Fruit fly (Drosophila melanogaster) whole organism, embryonic: ENCODE measurements around the gene RpS28b.

Experiments used
- BtbVII ChIP-seq: fragments of 200-800 bp; sonication (Bioruptor generic); optimal IDR thresholded peaks from 3 replicates; lab custom pipeline; 2017; ENCODE audit warnings: missing biosample characterization, mild to moderate bottlenecking, missing genetic modification characterization
- CG10959 ChIP-seq: fragments of 200-800 bp; sonication (Bioruptor generic); IDR thresholded peaks from 2 replicates; pipeline ENCODE4 v1.3.6; 2022; ENCODE audit warnings: missing biosample characterization, missing genetic modification characterization
- CG11085 ChIP-seq: fragments of 200-800 bp; sonication (Bioruptor generic); IDR thresholded peaks from 2 replicates; pipeline ENCODE4 v1.3.6; 2022; ENCODE audit warnings: missing biosample characterization, missing genetic modification characterization
- CG11247 ChIP-seq: fragments of 200-800 bp; sonication (Bioruptor generic); IDR thresholded peaks from 2 replicates; pipeline ENCODE4 v1.3.6; 2022; ENCODE audit warnings: missing biosample characterization, missing genetic modification characterization
- CG11695 ChIP-seq: fragments of 200-800 bp; sonication (Bioruptor generic); IDR thresholded peaks from 3 replicates; pipeline ENCODE4 v1.3.6; 2022; ENCODE audit warnings: missing biosample characterization, missing genetic modification characterization
- CG12219 ChIP-seq: fragments of 200-800 bp; sonication (Bioruptor generic); optimal IDR thresholded peaks from 3 replicates; lab custom pipeline; 2018; ENCODE audit warnings: missing biosample characterization, mild to moderate bottlenecking, missing genetic modification characterization
- CG12769 ChIP-seq: fragments of 200-800 bp; sonication (Bioruptor generic); optimal IDR thresholded peaks from 2 replicates; lab custom pipeline; 2019; ENCODE audit warnings: missing biosample characterization, mild to moderate bottlenecking, missing genetic modification characterization, moderate library complexity
- CG14441 ChIP-seq: fragments of 200-800 bp; sonication (Bioruptor generic); IDR thresholded peaks from 2 replicates; pipeline ENCODE4 v1.3.6; 2022; ENCODE audit warnings: missing biosample characterization, missing genetic modification characterization
- CG15269 ChIP-seq: fragments of 200-800 bp; sonication (Bioruptor generic); optimal IDR thresholded peaks from 2 replicates; lab custom pipeline; 2018; ENCODE audit warnings: missing biosample characterization, mild to moderate bottlenecking, missing genetic modification characterization, moderate library complexity
- CG1529 ChIP-seq: fragments of 200-800 bp; sonication (Bioruptor generic); optimal IDR thresholded peaks from 3 replicates; lab custom pipeline; 2018; ENCODE audit warnings: missing biosample characterization, missing genetic modification characterization
- CG17912 ChIP-seq: fragments of 200-800 bp; sonication (Bioruptor generic); optimal IDR thresholded peaks from 2 replicates; lab custom pipeline; 2018; ENCODE audit warnings: missing biosample characterization, mild to moderate bottlenecking, missing genetic modification characterization
- CG30403 ChIP-seq: fragments of 200-800 bp; sonication (Bioruptor generic); optimal IDR thresholded peaks from 3 replicates; lab custom pipeline; 2016; ENCODE audit warnings: missing biosample characterization, missing genetic modification characterization
- CG31365 ChIP-seq: fragments of 200-800 bp; sonication (Bioruptor generic); optimal IDR thresholded peaks from 2 replicates; lab custom pipeline; 2018; ENCODE audit warnings: missing biosample characterization, mild to moderate bottlenecking, missing genetic modification characterization
- CG32772 ChIP-seq: fragments of 200-800 bp; sonication (Bioruptor generic); IDR thresholded peaks from 2 replicates; pipeline ENCODE4 v1.3.6; 2022; ENCODE audit warnings: missing biosample characterization, missing genetic modification characterization
- CG34376 ChIP-seq: fragments of 200-800 bp; sonication (Bioruptor generic); optimal IDR thresholded peaks from 2 replicates; lab custom pipeline; 2018; ENCODE audit warnings: missing biosample characterization, mild to moderate bottlenecking, missing genetic modification characterization
- CG42726 ChIP-seq: fragments of 200-800 bp; sonication (Bioruptor generic); IDR thresholded peaks from 2 replicates; pipeline ENCODE4 v1.3.6; 2022; ENCODE audit warnings: missing biosample characterization, missing genetic modification characterization; ENCODE audit not compliant: partially characterized antibody
- CG4707 ChIP-seq: fragments of 200-800 bp; sonication (Bioruptor generic); optimal IDR thresholded peaks from 2 replicates; lab custom pipeline; 2018; ENCODE audit warnings: missing biosample characterization, mild to moderate bottlenecking, missing genetic modification characterization, moderate library complexity
- Doc2 ChIP-seq: fragments of 200-800 bp; sonication (Bioruptor generic); IDR thresholded peaks from 2 replicates; pipeline ENCODE4 v1.3.6; 2022; ENCODE audit warnings: missing biosample characterization, missing genetic modification characterization
- Doc3 ChIP-seq: fragments of 200-800 bp; sonication (Bioruptor generic); IDR thresholded peaks from 3 replicates; pipeline ENCODE4 v1.3.6; 2022; ENCODE audit warnings: missing biosample characterization, missing genetic modification characterization; ENCODE audit not compliant: partially characterized antibody
- Ets97D ChIP-seq: fragments of 200-800 bp; sonication (Bioruptor generic); optimal IDR thresholded peaks from 3 replicates; lab custom pipeline; 2016; ENCODE audit warnings: missing biosample characterization, missing genetic modification characterization
- Kr ChIP-seq: fragments of 200-800 bp; sonication (Bioruptor generic); optimal IDR thresholded peaks from 2 replicates; lab custom pipeline; 2017; ENCODE audit warnings: missing biosample characterization, mild to moderate bottlenecking, missing genetic modification characterization
- Mrtf ChIP-seq: fragments of 200-800 bp; sonication (Bioruptor generic); IDR thresholded peaks from 3 replicates; pipeline ENCODE4 v1.3.6; 2022; ENCODE audit warnings: missing biosample characterization, missing genetic modification characterization
- Nf-YC ChIP-seq: fragments of 200-800 bp; optimal IDR thresholded peaks from 3 replicates; lab custom pipeline; 2019; ENCODE audit warnings: missing biosample characterization, mild to moderate bottlenecking, missing genetic modification characterization, moderate library complexity
- Poxn ChIP-seq: fragments of 200-800 bp; sonication (Bioruptor generic); IDR thresholded peaks from 2 replicates; pipeline ENCODE4 v1.3.6; 2022; ENCODE audit warnings: missing biosample characterization, missing genetic modification characterization
- Sox100B ChIP-seq: fragments of 200-800 bp; sonication (Bioruptor generic); optimal IDR thresholded peaks from 3 replicates; lab custom pipeline; 2018; ENCODE audit warnings: missing biosample characterization, mild to moderate bottlenecking, missing genetic modification characterization
- Sry-β ChIP-seq: fragments of 200-800 bp; sonication (Bioruptor generic); optimal IDR thresholded peaks from 2 replicates; lab custom pipeline; 2018; ENCODE audit warnings: missing biosample characterization, mild to moderate bottlenecking, missing genetic modification characterization, moderate library complexity
- Taf1 ChIP-seq: fragments of 200-800 bp; sonication (Bioruptor generic); IDR thresholded peaks from 2 replicates; pipeline ENCODE4 v1.3.6; 2022; ENCODE audit warnings: missing biosample characterization, missing genetic modification characterization
- bowl ChIP-seq: fragments of 200-800 bp; sonication (Bioruptor generic); IDR thresholded peaks from 2 replicates; pipeline ENCODE4 v1.3.6; 2022; ENCODE audit warnings: missing biosample characterization, missing genetic modification characterization
- dmrt11E ChIP-seq: fragments of 200-800 bp; sonication (Bioruptor generic); optimal IDR thresholded peaks from 3 replicates; lab custom pipeline; 2018; ENCODE audit warnings: missing biosample characterization, mild to moderate bottlenecking, missing genetic modification characterization, moderate library complexity
- eve ChIP-seq, 2 experiments: fragments of >200 bp; optimal IDR thresholded peaks; 2 replicates each; lab custom pipeline; 2017; ENCODE audit warnings: missing biosample characterization in 2 of 2, missing genetic modification characterization in 2 of 2
- eyg ChIP-seq: fragments of 200-800 bp; sonication (Bioruptor generic); optimal IDR thresholded peaks from 3 replicates; lab custom pipeline; 2016; ENCODE audit warnings: missing biosample characterization, missing genetic modification characterization
- fd3F ChIP-seq: fragments of 200-800 bp; sonication (Bioruptor generic); optimal IDR thresholded peaks from 2 replicates; lab custom pipeline; 2018; ENCODE audit warnings: missing biosample characterization, mild to moderate bottlenecking, missing genetic modification characterization, moderate library complexity
- gcm2 ChIP-seq: fragments of 200-800 bp; sonication (Bioruptor generic); optimal IDR thresholded peaks from 2 replicates; lab custom pipeline; 2016; ENCODE audit warnings: missing biosample characterization, missing genetic modification characterization
- grn ChIP-seq: fragments of 200-800 bp; sonication (Bioruptor generic); optimal IDR thresholded peaks from 3 replicates; lab custom pipeline; 2017; ENCODE audit warnings: missing biosample characterization, missing genetic modification characterization
- hkb ChIP-seq, 2 experiments: fragments of 200-800 bp in 1 of 2; fragments of >200 bp in 1 of 2; sonication (Bioruptor generic) in 1 of 2; IDR thresholded peaks in 1 of 2; optimal IDR thresholded peaks in 1 of 2; 2 replicates each; pipeline versions ENCODE4 v1.3.6 to Lab custom; 2017 to 2022; ENCODE audit warnings: missing biosample characterization in 1 of 2, missing genetic modification characterization in 1 of 2
- inv ChIP-seq: fragments of 200-800 bp; sonication (Bioruptor generic); IDR thresholded peaks from 2 replicates; pipeline ENCODE4 v1.3.6; 2022; ENCODE audit warnings: missing biosample characterization, missing genetic modification characterization; ENCODE audit not compliant: partially characterized antibody
- jigr1 ChIP-seq: fragments of 200-800 bp; sonication (Bioruptor generic); IDR thresholded peaks from 3 replicates; pipeline ENCODE4 v1.3.6; 2022; ENCODE audit warnings: missing biosample characterization, missing genetic modification characterization
- klu ChIP-seq: fragments of 200-800 bp; sonication (Bioruptor generic); IDR thresholded peaks from 2 replicates; pipeline ENCODE4 v1.3.6; 2022; ENCODE audit warnings: missing biosample characterization, missing genetic modification characterization
- nau ChIP-seq: fragments of 200-800 bp; sonication (Bioruptor generic); optimal IDR thresholded peaks from 3 replicates; lab custom pipeline; 2017; ENCODE audit warnings: missing biosample characterization, mild to moderate bottlenecking, missing genetic modification characterization, missing genetic modification reagents
- org-1 ChIP-seq: fragments of 200-800 bp; sonication (Bioruptor generic); optimal IDR thresholded peaks from 2 replicates; lab custom pipeline; 2017; ENCODE audit warnings: missing biosample characterization, missing genetic modification characterization
- pan ChIP-seq, 4 experiments: fragments of >200 bp in 3 of 4; fragments of 200-800 bp in 1 of 4; sonication (Bioruptor generic) in 1 of 4; optimal IDR thresholded peaks in 3 of 4; IDR thresholded peaks in 1 of 4; 2 replicates each; pipeline versions ENCODE4 v1.3.6 to Lab custom; 2017 to 2022; ENCODE audit warnings: missing biosample characterization in 2 of 4, missing genetic modification characterization in 2 of 4, mixed read lengths in 1 of 4
- sens ChIP-seq: fragments of 200-800 bp; sonication (Bioruptor generic); peaks from one replicate; lab custom pipeline; 2016; ENCODE audit warnings: missing biosample characterization, missing genetic modification characterization
- sim ChIP-seq: fragments of 200-800 bp; sonication (Bioruptor generic); IDR thresholded peaks from 2 replicates; pipeline ENCODE4 v1.3.6; 2022; ENCODE audit warnings: missing biosample characterization, missing genetic modification characterization
- sqz ChIP-seq: fragments of 200-800 bp; sonication (Bioruptor generic); optimal IDR thresholded peaks from 3 replicates; lab custom pipeline; 2018; ENCODE audit warnings: missing biosample characterization, mild to moderate bottlenecking, missing genetic modification characterization
- ttk ChIP-seq: fragments of 200-800 bp; sonication (Bioruptor generic); IDR thresholded peaks from 2 replicates; pipeline ENCODE4 v2.1.2; 2022; ENCODE audit warnings: missing biosample characterization, missing genetic modification characterization
- twi ChIP-seq: fragments of 200-800 bp; optimal IDR thresholded peaks from 2 replicates; lab custom pipeline; 2019; ENCODE audit warnings: missing biosample characterization, mild to moderate bottlenecking, missing genetic modification characterization, moderate library complexity
- unc-4 ChIP-seq: fragments of 200-800 bp; sonication (Bioruptor generic); IDR thresholded peaks from 2 replicates; pipeline ENCODE4 v1.3.6; 2022; ENCODE audit warnings: missing biosample characterization, missing genetic modification characterization; ENCODE audit not compliant: partially characterized antibody
- wdn ChIP-seq: fragments of 200-800 bp; sonication (Bioruptor generic); IDR thresholded peaks from 2 replicates; pipeline ENCODE4 v1.3.6; 2022; ENCODE audit warnings: missing biosample characterization, missing genetic modification characterization

Gene RpS28b

DNA sequence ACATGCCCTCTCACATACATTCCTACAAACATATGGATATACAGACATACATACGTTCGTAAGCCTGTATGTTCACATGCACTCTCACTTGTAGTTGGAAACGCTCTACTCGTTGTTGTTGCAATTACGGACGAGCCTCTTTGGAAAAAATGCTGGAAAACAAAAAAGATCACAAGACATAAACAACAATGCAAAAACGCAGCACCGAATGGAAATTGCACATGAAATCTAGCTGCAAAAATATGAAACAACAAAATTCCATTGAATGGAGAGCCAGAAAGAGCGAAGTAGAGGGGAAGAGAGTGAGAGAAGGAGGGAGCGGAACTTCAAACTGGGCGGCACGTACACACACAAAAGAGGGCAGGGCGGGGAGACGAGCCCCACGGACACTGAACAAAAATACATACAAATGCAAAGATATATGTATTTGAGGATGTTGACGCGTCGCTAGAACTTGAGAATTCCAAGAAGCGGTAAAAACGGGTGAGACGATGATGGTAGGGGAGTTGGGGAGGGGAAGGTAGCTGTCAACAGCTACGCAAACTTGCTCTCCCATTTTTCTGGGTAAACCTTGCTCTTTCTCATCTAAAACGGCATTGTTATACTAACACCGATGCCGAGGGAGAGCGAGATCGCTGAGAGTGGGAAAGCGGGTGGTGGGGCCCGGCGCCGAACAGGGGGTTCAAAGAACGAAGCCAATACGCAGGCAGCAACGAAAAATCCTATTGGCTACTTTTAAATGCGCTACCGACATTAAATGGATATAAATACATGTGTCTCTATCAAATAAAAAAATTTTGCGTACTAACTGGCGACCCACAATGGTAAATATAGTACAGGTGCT lies 29.9 kb downstream of the RpS28b start (continued):
- no peak for TF ChIP-seq sens
- TF ChIP-seq Kr (GFP tag; lab: Kevin White, UChicago): no peak
- no peak for TF ChIP-seq grn
- TF ChIP-seq twi (tag; lab: Kevin White, UChicago): no peak
- TF ChIP-seq ttk (GFP tag; lab: Robert Waterston, UW): peak; percentile 50; the same call in 1 of the 2 replicates
- TF ChIP-seq CG4707 (GFP tag; lab: Kevin White, UChicago): no peak
- TF ChIP-seq CG17912 (GFP tag; lab: Kevin White, UChicago): no peak
- peak; percentile 18 for TF ChIP-seq fd3F (GFP tag; lab: Kevin White, UChicago)
- no peak for TF ChIP-seq Doc2
- TF ChIP-seq Ets97D (GFP tag; lab: Kevin White, UChicago): no peak
- TF ChIP-seq sqz (GFP tag; lab: Kevin White, UChicago): no peak
- TF ChIP-seq unc-4 (GFP tag; lab: Robert Waterston, UW): 0 out of 2 replicates have a peak, but pooled peaks have one; percentile 29
- TF ChIP-seq eve (GFP tag; optimal IDR thresholded peaks at IDR 0.05; lab: Kevin White, UChicago): no peak
- 0 out of 3 replicates have a peak, but pooled peaks have one; percentile 13 for TF ChIP-seq CG11695 (GFP tag; lab: Robert Waterston, UW)
- no peak for TF ChIP-seq Poxn
- TF ChIP-seq Sox100B (GFP tag; lab: Kevin White, UChicago): no peak
- peak; percentile 68 for TF ChIP-seq CG15269
- no peak for TF ChIP-seq Mrtf
- no peak for TF ChIP-seq nau (GFP tag; lab: Kevin White, UChicago)
- no peak for TF ChIP-seq Sry-β
- TF ChIP-seq sim (GFP tag; lab: Robert Waterston, UW): no peak
- no peak for TF ChIP-seq bowl (GFP tag; lab: Robert Waterston, UW)
- TF ChIP-seq CG12769: peak; percentile 89
- TF ChIP-seq klu (GFP tag; lab: Robert Waterston, UW): no peak
- TF ChIP-seq BtbVII (GFP tag; lab: Kevin White, UChicago): no peak
- TF ChIP-seq CG1529 (GFP tag; lab: Kevin White, UChicago): no peak
- TF ChIP-seq eyg (GFP tag; lab: Kevin White, UChicago): no peak
- TF ChIP-seq CG42726 (GFP tag; lab: Robert Waterston, UW): no peak
- no peak for TF ChIP-seq pan (optimal IDR thresholded peaks at IDR 0.05; lab: Kevin White, UChicago)
- peak in 1 of 2 experiments; percentile 35 for TF ChIP-seq pan (GFP tag; optimal IDR thresholded peaks at IDR 0.05 in 1 of 2, IDR thresholded peaks at IDR 0.05 in 1 of 2)
- TF ChIP-seq CG32772 (GFP tag; lab: Robert Waterston, UW): 0 out of 2 replicates have a peak, but pooled peaks have one; percentile 36
- no peak for TF ChIP-seq Nf-YC
- no peak for TF ChIP-seq inv (GFP tag; lab: Robert Waterston, UW)
- TF ChIP-seq dmrt11E: peak; percentile 12
- no peak for TF ChIP-seq wdn
- no peak for TF ChIP-seq Taf1
- TF ChIP-seq CG11085: no peak
- TF ChIP-seq CG30403 (GFP tag; lab: Kevin White, UChicago): no peak
- TF ChIP-seq Doc3: no peak
- peak; percentile 6; the same call in 1 of the 2 replicates for TF ChIP-seq CG11247 (GFP tag; lab: Robert Waterston, UW)
- 0 out of 3 replicates have a peak, but pooled peaks have one; percentile 25 for TF ChIP-seq jigr1 (GFP tag; lab: Robert Waterston, UW)
- TF ChIP-seq CG10959 (GFP tag; lab: Robert Waterston, UW): no peak
- peak; percentile 53; the same call in 1 of the 2 replicates for TF ChIP-seq CG14441 (GFP tag; lab: Robert Waterston, UW)
- TF ChIP-seq org-1 (GFP tag; lab: Kevin White, UChicago): no peak
- peak; percentile 86 for TF ChIP-seq CG34376 (GFP tag; lab: Kevin White, UChicago)
- no peak for TF ChIP-seq CG12219 (GFP tag; lab: Kevin White, UChicago)
- no peak for TF ChIP-seq CG31365 (tag; lab: Kevin White, UChicago)
- TF ChIP-seq hkb (optimal IDR thresholded peaks at IDR 0.05; lab: Kevin White, UChicago): no peak
- no peak for TF ChIP-seq hkb (GFP tag; IDR thresholded peaks at IDR 0.05; lab: Robert Waterston, UW)
- no peak for TF ChIP-seq gcm2
